Fruit fly (Drosophila melanogaster) whole organism, prepupa: ENCODE results near the gene Hel25E.
A peak's percentile ranks its signal among the peaks of the same experiment; 100 is the strongest.

Experiments
- Blimp-1 ChIP-seq: fragments of 200-800 bp; sonication (Bioruptor generic); optimal IDR thresholded peaks from 3 replicates; lab custom pipeline; 2017; ENCODE audit warnings: missing biosample characterization, missing genetic modification characterization, mild to moderate bottlenecking, moderate library complexity, missing genetic modification reagents
- CG10669 ChIP-seq: fragments of 200-800 bp; sonication (Bioruptor generic); optimal IDR thresholded peaks from 3 replicates; lab custom pipeline; 2018; ENCODE audit warnings: missing biosample characterization, mild to moderate bottlenecking, missing genetic modification characterization, moderate library complexity
- CG11294 ChIP-seq: fragments of 200-800 bp; sonication (Bioruptor generic); IDR thresholded peaks from 2 replicates; pipeline ENCODE4 v1.3.6; 2022; ENCODE audit warnings: missing biosample characterization, missing genetic modification characterization
- CG11762 ChIP-seq: fragments of 200-800 bp; sonication (Bioruptor generic); optimal IDR thresholded peaks from 3 replicates; lab custom pipeline; 2016; ENCODE audit warnings: missing biosample characterization, missing genetic modification characterization; ENCODE audit not compliant: insufficient read depth
- CG11902 ChIP-seq: fragments of 200-800 bp; sonication (Bioruptor generic); optimal IDR thresholded peaks from 3 replicates; lab custom pipeline; 2016; ENCODE audit warnings: missing biosample characterization, missing genetic modification characterization
- CG15336 ChIP-seq: fragments of 200-800 bp; sonication (Bioruptor generic); IDR thresholded peaks from 2 replicates; pipeline ENCODE4 v1.3.6; 2022; ENCODE audit warnings: missing biosample characterization, missing genetic modification characterization
- CG1621 ChIP-seq: fragments of 200-800 bp; sonication (Bioruptor generic); optimal IDR thresholded peaks from 3 replicates; lab custom pipeline; 2018; ENCODE audit warnings: missing biosample characterization, mild to moderate bottlenecking, missing genetic modification characterization
- CG3032 ChIP-seq: fragments of 200-800 bp; optimal IDR thresholded peaks from 2 replicates; lab custom pipeline; 2019; ENCODE audit warnings: missing biosample characterization, mild to moderate bottlenecking, missing genetic modification characterization, moderate library complexity
- CG31627 ChIP-seq: fragments of 200-800 bp; sonication (Bioruptor generic); optimal IDR thresholded peaks from 3 replicates; lab custom pipeline; 2016; ENCODE audit warnings: missing biosample characterization, missing genetic modification characterization
- CG34406 ChIP-seq: fragments of 200-800 bp; sonication (Bioruptor generic); optimal IDR thresholded peaks from 3 replicates; lab custom pipeline; 2016; ENCODE audit warnings: missing biosample characterization, missing genetic modification characterization
- CG6163 ChIP-seq: fragments of 200-800 bp; sonication (Bioruptor generic); IDR thresholded peaks from 3 replicates; pipeline ENCODE4 v1.3.6; 2022; ENCODE audit warnings: missing biosample characterization, missing genetic modification characterization
- CG6276 ChIP-seq: fragments of 200-800 bp; sonication (Bioruptor generic); optimal IDR thresholded peaks from 2 replicates; lab custom pipeline; 2017; ENCODE audit warnings: missing biosample characterization, mild to moderate bottlenecking, missing genetic modification characterization
- CG6792 ChIP-seq: fragments of 200-800 bp; sonication (Bioruptor generic); optimal IDR thresholded peaks from 3 replicates; lab custom pipeline; 2016; ENCODE audit warnings: missing biosample characterization, missing genetic modification characterization
- CG7368 ChIP-seq: fragments of 200-800 bp; sonication (Bioruptor generic); optimal IDR thresholded peaks from 3 replicates; lab custom pipeline; 2016; ENCODE audit warnings: missing biosample characterization, missing genetic modification characterization
- CG8119 ChIP-seq: fragments of 200-800 bp; sonication (Bioruptor generic); IDR thresholded peaks from 3 replicates; pipeline ENCODE4 v1.3.6; 2022; ENCODE audit warnings: missing biosample characterization, missing genetic modification characterization
- CG8319 ChIP-seq: fragments of 200-800 bp; sonication (Bioruptor generic); optimal IDR thresholded peaks from 3 replicates; lab custom pipeline; 2016; ENCODE audit warnings: missing biosample characterization, missing genetic modification characterization
- CG8632 ChIP-seq: fragments of 200-800 bp; sonication (Bioruptor generic); optimal IDR thresholded peaks from 3 replicates; lab custom pipeline; 2016; ENCODE audit warnings: missing biosample characterization, missing genetic modification characterization
- Eip75B ChIP-seq: fragments of 200-800 bp; sonication (Bioruptor generic); optimal IDR thresholded peaks from 3 replicates; lab custom pipeline; 2016; ENCODE audit warnings: missing biosample characterization, missing genetic modification characterization
- Eip78C ChIP-seq: fragments of 200-800 bp; sonication (Bioruptor generic); peaks from one replicate; lab custom pipeline; 2016; ENCODE audit warnings: missing biosample characterization, missing genetic modification characterization
- Ets21C ChIP-seq: fragments of 200-800 bp; sonication (Bioruptor generic); optimal IDR thresholded peaks from 3 replicates; lab custom pipeline; 2016; ENCODE audit warnings: missing biosample characterization, missing genetic modification characterization
- Ets96B ChIP-seq: fragments of 200-800 bp; optimal IDR thresholded peaks from 2 replicates; lab custom pipeline; 2019; ENCODE audit warnings: missing biosample characterization, mild to moderate bottlenecking, missing genetic modification characterization, moderate library complexity
- Gug ChIP-seq: fragments of 200-800 bp; sonication (Bioruptor generic); IDR thresholded peaks from 2 replicates; pipeline ENCODE4 v1.3.6; 2022; ENCODE audit warnings: missing biosample characterization, missing genetic modification characterization
- Hr39 ChIP-seq: fragments of 200-800 bp; sonication (Bioruptor generic); optimal IDR thresholded peaks from 2 replicates; lab custom pipeline; 2016; ENCODE audit warnings: missing biosample characterization, missing genetic modification characterization
- Lpt ChIP-seq: fragments of 200-800 bp; sonication (Bioruptor generic); optimal IDR thresholded peaks from 3 replicates; lab custom pipeline; 2016; ENCODE audit warnings: missing biosample characterization, missing genetic modification characterization
- Met ChIP-seq: fragments of 200-800 bp; sonication (Bioruptor generic); optimal IDR thresholded peaks from 3 replicates; lab custom pipeline; 2016; ENCODE audit warnings: missing biosample characterization, missing genetic modification characterization
- Smox ChIP-seq: fragments of 200-800 bp; sonication (Bioruptor generic); optimal IDR thresholded peaks from 3 replicates; lab custom pipeline; 2016; ENCODE audit warnings: missing biosample characterization, missing genetic modification characterization
- Sox102F ChIP-seq: fragments of 200-800 bp; sonication (Bioruptor generic); optimal IDR thresholded peaks from 2 replicates; lab custom pipeline; 2016; ENCODE audit warnings: missing biosample characterization, mild to moderate bottlenecking, missing genetic modification characterization
- Sox14 ChIP-seq: fragments of 200-800 bp; sonication (Bioruptor generic); optimal IDR thresholded peaks from 3 replicates; lab custom pipeline; 2016; ENCODE audit warnings: missing biosample characterization, missing genetic modification characterization
- Sox15 ChIP-seq: fragments of 200-800 bp; sonication (Bioruptor generic); optimal IDR thresholded peaks from 3 replicates; lab custom pipeline; 2016; ENCODE audit warnings: missing biosample characterization, missing genetic modification characterization
- acj6 ChIP-seq: fragments of 200-800 bp; sonication (Bioruptor generic); optimal IDR thresholded peaks from 3 replicates; lab custom pipeline; 2016; ENCODE audit warnings: missing biosample characterization, missing genetic modification characterization
- cyc ChIP-seq: fragments of 200-800 bp; sonication (Bioruptor generic); optimal IDR thresholded peaks from 3 replicates; lab custom pipeline; 2016; ENCODE audit warnings: missing biosample characterization, missing genetic modification characterization
- dsx ChIP-seq: fragments of 200-800 bp; optimal IDR thresholded peaks from 3 replicates; lab custom pipeline; 2019; ENCODE audit warnings: missing biosample characterization, mild to moderate bottlenecking, missing genetic modification characterization, moderate library complexity; ENCODE audit not compliant: poor library complexity, severe bottlenecking
- esn ChIP-seq: fragments of 200-800 bp; sonication (Bioruptor generic); optimal IDR thresholded peaks from 2 replicates; lab custom pipeline; 2016; ENCODE audit warnings: missing biosample characterization, mild to moderate bottlenecking, missing genetic modification characterization, moderate library complexity
- fd85E ChIP-seq: fragments of 200-800 bp; sonication (Bioruptor generic); optimal IDR thresholded peaks from 3 replicates; lab custom pipeline; 2016; ENCODE audit warnings: missing biosample characterization, missing genetic modification characterization
- fkh ChIP-seq: fragments of 200-800 bp; sonication (Bioruptor generic); optimal IDR thresholded peaks from 3 replicates; lab custom pipeline; 2017; ENCODE audit warnings: missing biosample characterization, mild to moderate bottlenecking, missing genetic modification characterization, moderate library complexity
- lz ChIP-seq: fragments of 200-800 bp; sonication (Bioruptor generic); optimal IDR thresholded peaks from 3 replicates; lab custom pipeline; 2016; ENCODE audit warnings: missing biosample characterization, missing genetic modification characterization
- net ChIP-seq: fragments of 200-800 bp; sonication (Bioruptor generic); optimal IDR thresholded peaks from 3 replicates; lab custom pipeline; 2016; ENCODE audit warnings: missing biosample characterization, missing genetic modification characterization
- salr ChIP-seq, 2 experiments: fragments of 200-800 bp; sonication (Bioruptor generic); optimal IDR thresholded peaks; 3 replicates each; lab custom pipeline; 2016 to 2018; ENCODE audit warnings: missing biosample characterization in 2 of 2, missing genetic modification characterization in 2 of 2, mild to moderate bottlenecking in 1 of 2
- spab ChIP-seq: fragments of 200-800 bp; sonication (Bioruptor generic); optimal IDR thresholded peaks from 2 replicates; lab custom pipeline; 2017; ENCODE audit warnings: missing biosample characterization, mild to moderate bottlenecking, missing genetic modification characterization, missing genetic modification reagents
- ss ChIP-seq, 2 experiments: fragments of 200-800 bp; sonication (Bioruptor generic); optimal IDR thresholded peaks; 2 replicates in 1 of 2; 3 replicates in 1 of 2; lab custom pipeline; 2017 to 2018; ENCODE audit warnings: mild to moderate bottlenecking in 2 of 2, missing biosample characterization in 2 of 2, missing genetic modification characterization in 2 of 2, moderate library complexity in 1 of 2
- svp ChIP-seq: fragments of 200-800 bp; sonication (Bioruptor generic); peaks from one replicate; lab custom pipeline; 2016; ENCODE audit warnings: missing biosample characterization, missing genetic modification characterization
- topi ChIP-seq: fragments of 200-800 bp; sonication (Bioruptor generic); optimal IDR thresholded peaks from 3 replicates; lab custom pipeline; 2016; ENCODE audit warnings: missing biosample characterization, missing genetic modification characterization
- vri ChIP-seq: fragments of 200-800 bp; sonication (Bioruptor generic); optimal IDR thresholded peaks from 3 replicates; lab custom pipeline; 2016; ENCODE audit warnings: missing biosample characterization, mild to moderate bottlenecking, missing genetic modification characterization

Hel25E gene

dm6 chr2L:5526738-5527137 lies 15.4 kb downstream of the Hel25E start, which contains the start of gene Cox11:
TSS of gene Cox11 (plus strand) at chr2L:5526957.
- TF ChIP-seq CG31627 (no peak), topi (GFP tag; lab: Kevin White, UChicago) (no peak), Sox14 (GFP tag; lab: Kevin White, UChicago) (no peak), CG10669 (no peak), Ets96B (tag; lab: Kevin White, UChicago) (no peak), Sox15 (GFP tag; lab: Kevin White, UChicago) (no peak), Eip75B (GFP tag; lab: Kevin White, UChicago) (no peak), CG3032 (tag; lab: Kevin White, UChicago) (no peak), dsx (GFP tag; lab: Kevin White, UChicago) (no peak), salr (GFP tag; optimal IDR thresholded peaks at IDR 0.05; lab: Kevin White, UChicago) (no peak), net (GFP tag; lab: Kevin White, UChicago) (no peak), Smox (no peak), Hr39 (GFP tag; lab: Kevin White, UChicago) (no peak), Met (no peak), Blimp-1 (GFP tag; lab: Kevin White, UChicago) (no peak)

dm6 chr2L:5525723-5526122 lies 16.4 kb downstream of the Hel25E start, which contains the start of gene Cap-D3:
TSS of gene Cap-D3 (plus strand) at chr2L:5525905.
- peak; percentile 86 for TF ChIP-seq fkh (GFP tag; lab: Kevin White, UChicago)
- TF ChIP-seq vri, result no peak
- TF ChIP-seq ss (GFP tag; optimal IDR thresholded peaks at IDR 0.05; lab: Kevin White, UChicago), result no peak
- no peak for TF ChIP-seq acj6
- TF ChIP-seq cyc, result no peak

- TF ChIP-seq CG6792 (GFP tag; lab: Kevin White, UChicago) (no peak), Ets21C (GFP tag; lab: Kevin White, UChicago) (no peak), Ets96B (tag; lab: Kevin White, UChicago) (peak; percentile 62), CG8319 (GFP tag; lab: Kevin White, UChicago) (peak; percentile 24), CG11902 (peak; percentile 55), CG8119 (GFP tag; lab: Robert Waterston, UW) (peak; percentile 55; the same call in 2 of the 3 replicates), CG31627 (peak; percentile 73), fkh (GFP tag; lab: Kevin White, UChicago) (peak; percentile 23), acj6 (no peak), spab (GFP tag; lab: Kevin White, UChicago) (no peak), CG6163 (GFP tag; lab: Robert Waterston, UW) (peak; percentile 55; the same call in 2 of the 3 replicates), CG3032 (tag; lab: Kevin White, UChicago) (peak; percentile 80), Gug (peak; percentile 60), Sox15 (GFP tag; lab: Kevin White, UChicago) (peak; percentile 67), Lpt (GFP tag; lab: Kevin White, UChicago) (peak; percentile 55), CG11762 (GFP tag; lab: Kevin White, UChicago) (no peak), CG34406 (GFP tag; lab: Kevin White, UChicago) (peak; percentile 74), Eip78C (GFP tag; lab: Kevin White, UChicago) (no peak), esn (GFP tag; lab: Kevin White, UChicago) (peak; percentile 77), Blimp-1 (GFP tag; lab: Kevin White, UChicago) (no peak), CG1621 (tag; lab: Kevin White, UChicago) (peak; percentile 14), CG6276 (GFP tag; lab: Kevin White, UChicago) (no peak), lz (GFP tag; lab: Kevin White, UChicago) (peak; percentile 72), svp (no peak), Smox (no peak), CG15336 (GFP tag; lab: Robert Waterston, UW) (peak; percentile 28; the same call in 1 of the 2 replicates), Sox14 (GFP tag; lab: Kevin White, UChicago) (no peak), CG11294 (GFP tag; lab: Robert Waterston, UW) (peak; percentile 29; the same call in 1 of the 2 replicates), vri (no peak), fd85E (GFP tag; lab: Kevin White, UChicago) (no peak), Sox102F (GFP tag; lab: Kevin White, UChicago) (no peak), Hr39 (GFP tag; lab: Kevin White, UChicago) (no peak), CG8632 (GFP tag; lab: Kevin White, UChicago) (peak; percentile 55), cyc (peak; percentile 63), CG7368 (GFP tag; lab: Kevin White, UChicago) (peak; percentile 1)
- TF ChIP-seq, all 60 proteins: peak for 20
These were observed 18.2 kb downstream of the Hel25E start, which contains the start of the genes Vps52 and Elp4 for dm6 chr2L:5523848-5524473. TSS of gene Vps52 (minus strand) at chr2L:5523898. TSS of gene Elp4 (plus strand) at chr2L:5524139.
